Worm (Caenorhabditis elegans) whole organism, L4 larva: ENCODE results near the gene ZK185.5.

ENCODE experiments used
- D1046.2 ChIP-seq: fragments of 200-800 bp; sonication (Bioruptor generic); IDR thresholded peaks from 2 replicates; pipeline ENCODE4 v1.3.6; 2022; ENCODE audit warnings: missing genetic modification characterization, missing compliant biosample characterization
- F10B5.3 ChIP-seq: sonication (generic microtip); optimal IDR thresholded peaks from 2 replicates; lab custom pipeline; 2016; ENCODE audit warnings: mild to moderate bottlenecking, missing genetic modification characterization, missing compliant biosample characterization
- F49E8.2 ChIP-seq: sonication (generic microtip); optimal IDR thresholded peaks from 2 replicates; lab custom pipeline; 2016; ENCODE audit warnings: missing compliant biosample characterization, mild to moderate bottlenecking, missing genetic modification characterization, borderline replicate concordance
- R02D3.7 ChIP-seq: fragments of 150-350 bp; sonication (generic microtip); optimal IDR thresholded peaks from 3 replicates; lab custom pipeline; 2014; ENCODE audit warnings: missing biosample characterization, missing genetic modification characterization
- T26A8.4 ChIP-seq: fragments of 200-800 bp; sonication (Bioruptor generic); IDR thresholded peaks from 2 replicates; pipeline ENCODE4 v1.3.6; 2022; ENCODE audit warnings: missing genetic modification characterization, missing compliant biosample characterization
- Y48G9A.11 ChIP-seq: fragments of 200-800 bp; sonication (Bioruptor generic); IDR thresholded peaks from 2 replicates; pipeline ENCODE4 v1.3.6; 2022; ENCODE audit warnings: missing genetic modification reagents, missing genetic modification characterization, missing compliant biosample characterization
- ZK546.5 ChIP-seq, 2 experiments: sonication (generic microtip); optimal IDR thresholded peaks; 2 replicates each; lab custom pipeline; 2017; ENCODE audit warnings: missing biosample characterization in 2 of 2, missing genetic modification characterization in 2 of 2
- aha-1 ChIP-seq: fragments of 150-350 bp; peaks from one replicate; lab custom pipeline; 2014; ENCODE audit warnings: missing biosample characterization, missing genetic modification characterization
- arid-1 ChIP-seq: fragments of 200-800 bp; sonication (Bioruptor generic); conservative IDR thresholded peaks from 2 replicates; pipeline ENCODE4 v1.3.6; 2022; ENCODE audit warnings: missing genetic modification reagents, missing genetic modification characterization, missing compliant biosample characterization
- ceh-44 ChIP-seq: fragments of 200-800 bp; sonication (Bioruptor generic); IDR thresholded peaks from 2 replicates; pipeline ENCODE4 v1.3.6; 2022; ENCODE audit warnings: missing genetic modification reagents, missing genetic modification characterization, missing compliant biosample characterization
- cey-2 ChIP-seq: sonication (generic microtip); optimal IDR thresholded peaks from 3 replicates; lab custom pipeline; 2017; ENCODE audit warnings: missing genetic modification characterization, mild to moderate bottlenecking, missing compliant biosample characterization, antibody characterized with exemption, borderline replicate concordance; ENCODE audit not compliant: insufficient read depth
- ctbp-1 ChIP-seq: fragments of 200-800 bp; sonication (Bioruptor generic); IDR thresholded peaks from 2 replicates; pipeline ENCODE4 v1.3.6; 2022; ENCODE audit warnings: missing genetic modification reagents, missing genetic modification characterization, missing compliant biosample characterization
- daf-8 ChIP-seq: fragments of 200-800 bp; sonication (Bioruptor generic); IDR thresholded peaks from 2 replicates; pipeline ENCODE4 v1.3.6; 2022; ENCODE audit warnings: missing genetic modification characterization, missing compliant biosample characterization
- dmd-8 ChIP-seq: fragments of 200-800 bp; sonication (Bioruptor generic); IDR thresholded peaks from 2 replicates; pipeline ENCODE4 v1.3.6; 2022; ENCODE audit warnings: missing genetic modification characterization, missing compliant biosample characterization
- egl-27 ChIP-seq: sonication (generic microtip); optimal IDR thresholded peaks from 3 replicates; lab custom pipeline; 2017; ENCODE audit warnings: missing biosample characterization, missing genetic modification reagents, missing genetic modification characterization
- egl-43 ChIP-seq: fragments of 200-800 bp; sonication (Bioruptor generic); IDR thresholded peaks from 2 replicates; pipeline ENCODE4 v1.3.6; 2022; ENCODE audit warnings: missing genetic modification reagents, missing genetic modification characterization, missing compliant biosample characterization
- fos-1 ChIP-seq: fragments of 150-350 bp; optimal IDR thresholded peaks from 2 replicates; lab custom pipeline; 2014; ENCODE audit warnings: missing biosample characterization, missing genetic modification characterization
- gei-8 ChIP-seq: fragments of 200-800 bp; sonication (Bioruptor generic); optimal IDR thresholded peaks from 2 replicates; lab custom pipeline; 2018; ENCODE audit warnings: mild to moderate bottlenecking, missing genetic modification characterization, missing compliant biosample characterization
- hif-1 ChIP-seq, 2 experiments: sonication (generic microtip); optimal IDR thresholded peaks; 2 replicates each; lab custom pipeline; 2016 to 2017; ENCODE audit warnings: missing compliant biosample characterization in 2 of 2, missing genetic modification characterization in 2 of 2, missing genetic modification reagents in 2 of 2, missing genotype in 2 of 2, mild to moderate bottlenecking in 1 of 2
- lim-7 ChIP-seq: fragments of 200-800 bp; sonication (Bioruptor generic); IDR thresholded peaks from 2 replicates; pipeline ENCODE4 v1.3.6; 2022; ENCODE audit warnings: missing genetic modification characterization, missing compliant biosample characterization
- lin-1 ChIP-seq: fragments of 200-800 bp; sonication (Bioruptor generic); IDR thresholded peaks from 2 replicates; pipeline ENCODE4 v1.3.6; 2022; ENCODE audit warnings: missing genetic modification reagents, missing genetic modification characterization, missing compliant biosample characterization
- lin-13 ChIP-seq: fragments of 150-350 bp; optimal IDR thresholded peaks from 2 replicates; lab custom pipeline; 2014; ENCODE audit warnings: missing biosample characterization, missing genetic modification reagents, missing genetic modification characterization
- madf-5 ChIP-seq, 2 experiments: fragments of 200-800 bp; sonication (Bioruptor generic); IDR thresholded peaks; 2 replicates each; pipeline ENCODE4 v1.3.6; 2022; ENCODE audit warnings: missing compliant biosample characterization in 2 of 2, missing genetic modification characterization in 2 of 2
- mes-2 ChIP-seq: sonication (generic microtip); optimal IDR thresholded peaks from 2 replicates; lab custom pipeline; 2016; ENCODE audit warnings: missing genotype, mild to moderate bottlenecking, missing genetic modification characterization, missing compliant biosample characterization; ENCODE audit not compliant: poor library complexity, severe bottlenecking
- nhr-111 ChIP-seq: fragments of 200-800 bp; sonication (Bioruptor generic); optimal IDR thresholded peaks from 2 replicates; lab custom pipeline; 2018; ENCODE audit warnings: mild to moderate bottlenecking, missing genetic modification characterization, missing compliant biosample characterization
- nhr-28 ChIP-seq: fragments of 150-350 bp; optimal IDR thresholded peaks from 2 replicates; lab custom pipeline; 2014; ENCODE audit warnings: missing biosample characterization, missing genetic modification characterization
- nhr-41 ChIP-seq: fragments of 200-800 bp; sonication (Bioruptor generic); IDR thresholded peaks from 2 replicates; pipeline ENCODE4 v1.3.6; 2022; ENCODE audit warnings: missing genetic modification reagents, missing genetic modification characterization, missing compliant biosample characterization
- nhr-42 ChIP-seq: fragments of 200-800 bp; sonication (Bioruptor generic); IDR thresholded peaks from 2 replicates; pipeline ENCODE4 v1.3.6; 2022; ENCODE audit warnings: missing genetic modification characterization, missing compliant biosample characterization
- nhr-48 ChIP-seq: sonication (generic microtip); optimal IDR thresholded peaks from 2 replicates; lab custom pipeline; 2016; ENCODE audit warnings: mild to moderate bottlenecking, missing genetic modification characterization, missing compliant biosample characterization
- nhr-6 ChIP-seq: fragments of 150-350 bp; optimal IDR thresholded peaks from 2 replicates; lab custom pipeline; 2014; ENCODE audit warnings: missing biosample characterization, missing genetic modification characterization
- pha-4 ChIP-seq, 2 experiments: fragments of 150-350 bp in 1 of 2; fragments of 200-800 bp in 1 of 2; sonication (Bioruptor generic) in 1 of 2; IDR thresholded peaks in 1 of 2; optimal IDR thresholded peaks in 1 of 2; 2 replicates each; pipeline versions ENCODE4 v1.3.6 to Lab custom; 2014 to 2022; ENCODE audit warnings: missing genetic modification characterization in 2 of 2, missing genetic modification reagents in 2 of 2, missing biosample characterization in 1 of 2, missing compliant biosample characterization in 1 of 2
- php-3 ChIP-seq: fragments of 200-800 bp; sonication (Bioruptor generic); IDR thresholded peaks from 2 replicates; pipeline ENCODE4 v1.3.6; 2022; ENCODE audit warnings: missing genetic modification reagents, missing genetic modification characterization, missing compliant biosample characterization
- saeg-2 ChIP-seq: fragments of 200-800 bp; sonication (Bioruptor generic); IDR thresholded peaks from 2 replicates; pipeline ENCODE4 v1.3.6; 2022; ENCODE audit warnings: missing genetic modification reagents, missing genetic modification characterization, missing compliant biosample characterization
- sdz-12 ChIP-seq: fragments of 200-800 bp; sonication (Bioruptor generic); optimal IDR thresholded peaks from 2 replicates; lab custom pipeline; 2018; ENCODE audit warnings: mild to moderate bottlenecking, missing genetic modification characterization, missing compliant biosample characterization
- set-16 ChIP-seq: fragments of 200-800 bp; sonication (Bioruptor generic); IDR thresholded peaks from 2 replicates; pipeline ENCODE4 v1.3.6; 2022; ENCODE audit warnings: missing genetic modification reagents, missing genetic modification characterization, missing compliant biosample characterization
- skn-1 ChIP-seq: fragments of 150-350 bp; optimal IDR thresholded peaks from 2 replicates; lab custom pipeline; 2014; ENCODE audit warnings: missing biosample characterization, missing genetic modification characterization
- snpc-1.2 ChIP-seq: fragments of 200-800 bp; sonication (Bioruptor generic); IDR thresholded peaks from 2 replicates; pipeline ENCODE4 v1.3.6; 2022; ENCODE audit warnings: missing genetic modification reagents, missing genetic modification characterization, missing compliant biosample characterization
- snpc-4 ChIP-seq: fragments of 150-350 bp; optimal IDR thresholded peaks from 2 replicates; lab custom pipeline; 2014; ENCODE audit warnings: missing biosample characterization, missing genetic modification characterization
- tag-97 ChIP-seq: fragments of 200-800 bp; sonication (Bioruptor generic); IDR thresholded peaks from 2 replicates; pipeline ENCODE4 v1.3.6; 2022; ENCODE audit warnings: missing genetic modification characterization, missing compliant biosample characterization
- unc-62 ChIP-seq, 3 experiments: fragments of 150-350 bp in 1 of 3; sonication (generic microtip); optimal IDR thresholded peaks in 2 of 3; peaks in 1 of 3; 1 replicate in 1 of 3; 2 replicates in 2 of 3; lab custom pipeline; 2014 to 2017; ENCODE audit warnings: missing biosample characterization in 3 of 3, missing genetic modification characterization in 3 of 3, missing genetic modification reagents in 3 of 3, missing genotype in 1 of 3
- vab-7 ChIP-seq: fragments of 200-800 bp; sonication (Bioruptor generic); IDR thresholded peaks from 2 replicates; pipeline ENCODE4 v1.3.6; 2022; ENCODE audit warnings: missing genetic modification reagents, missing genetic modification characterization, missing compliant biosample characterization

ZK185.5 gene

ce11 chrIV:4542972-4543371 is 2.7 kb downstream of the ZK185.5 start:
- TF ChIP-seq set-16 (GFP tag; lab: Robert Waterston, UW) (no peak), snpc-1.2 (no peak), aha-1 (tag; lab: Kevin White, UChicago) (peak; percentile 96)

ce11 chrIV:4541195-4541594 is 4.5 kb downstream of the ZK185.5 start:
- TF ChIP-seq nhr-42: no peak
- peak; percentile 96 for TF ChIP-seq aha-1 (tag; lab: Kevin White, UChicago)
- no peak for TF ChIP-seq nhr-6 (tag; lab: Kevin White, UChicago)

- TF ChIP-seq arid-1 (GFP tag; lab: Robert Waterston, UW) (peak; percentile 43; the same call in 1 of the 2 replicates), skn-1 (no peak), set-16 (GFP tag; lab: Robert Waterston, UW) (0 out of 2 replicates have a peak, but pooled peaks have one; percentile 8), sdz-12 (GFP tag; lab: Kevin White, UChicago) (no peak), ceh-44 (GFP tag; lab: Robert Waterston, UW) (0 out of 2 replicates have a peak, but pooled peaks have one; percentile 13), R02D3.7 (tag; lab: Kevin White, UChicago) (no peak), fos-1 (tag; lab: Kevin White, UChicago) (no peak), daf-8 (GFP tag; lab: Robert Waterston, UW) (no peak), php-3 (GFP tag; lab: Robert Waterston, UW) (no peak), nhr-41 (GFP tag; lab: Robert Waterston, UW) (no peak), vab-7 (GFP tag; lab: Robert Waterston, UW) (0 out of 2 replicates have a peak, but pooled peaks have one; percentile 32), snpc-1.2 (peak; percentile 84), cey-2 (no peak), madf-5 (GFP tag; IDR thresholded peaks at IDR 0.05; lab: Robert Waterston, UW) (no peak), pha-4 (GFP tag; IDR thresholded peaks at IDR 0.05; lab: Robert Waterston, UW) (0 out of 2 replicates have a peak, but pooled peaks have one; percentile 31), pha-4 (tag; optimal IDR thresholded peaks at IDR 0.05; lab: Kevin White, UChicago) (no peak), egl-43 (0 out of 2 replicates have a peak, but pooled peaks have one; percentile 49), Y48G9A.11 (GFP tag; lab: Robert Waterston, UW) (0 out of 2 replicates have a peak, but pooled peaks have one; percentile 38), hif-1 (tag; optimal IDR thresholded peaks at IDR 0.05; lab: Kevin White, UChicago) (no peak), dmd-8 (0 out of 2 replicates have a peak, but pooled peaks have one; percentile 9), lim-7 (GFP tag; lab: Robert Waterston, UW) (peak; percentile 44; the same call in 1 of the 2 replicates), snpc-4 (tag; lab: Kevin White, UChicago) (peak; percentile 69), lin-13 (no peak), tag-97 (GFP tag; lab: Robert Waterston, UW) (no peak), F10B5.3 (tag; lab: Kevin White, UChicago) (no peak), F49E8.2 (tag; lab: Kevin White, UChicago) (peak; percentile 20), mes-2 (tag; lab: Kevin White, UChicago) (no peak), lin-1 (no peak), unc-62 (GFP tag; optimal IDR thresholded peaks at IDR 0.05 in 1 of 2; lab: Kevin White, UChicago) (no peak), unc-62 (tag; optimal IDR thresholded peaks at IDR 0.05; lab: Kevin White, UChicago) (no peak), saeg-2 (no peak), egl-27 (tag; lab: Kevin White, UChicago) (no peak), nhr-111 (GFP tag; lab: Kevin White, UChicago) (no peak), ctbp-1 (GFP tag; lab: Robert Waterston, UW) (no peak), gei-8 (GFP tag; lab: Kevin White, UChicago) (no peak), nhr-48 (tag; lab: Kevin White, UChicago) (no peak), nhr-28 (tag; lab: Kevin White, UChicago) (no peak), D1046.2 (GFP tag; lab: Robert Waterston, UW) (0 out of 2 replicates have a peak, but pooled peaks have one; percentile 44), ZK546.5 (tag; optimal IDR thresholded peaks at IDR 0.05; lab: Kevin White, UChicago) (no peak), T26A8.4 (GFP tag; lab: Robert Waterston, UW) (no peak)
- TF ChIP-seq, all 104 proteins: peak for 13
Measured at ce11 chrIV:4538672-4539071, 7.0 kb downstream of the ZK185.5 start.
